Fruit fly (Drosophila melanogaster) Kc167 (cell line): ENCODE measurements around the gene btd.

Source experiments
- Myc ChIP-seq: fragments of >200 bp; optimal IDR thresholded peaks from 2 replicates; lab custom pipeline; 2017; ENCODE audit warnings: missing external identifiers
- Sin3A ChIP-seq: fragments of >200 bp; optimal IDR thresholded peaks from 2 replicates; lab custom pipeline; 2018; ENCODE audit warnings: missing external identifiers
- h ChIP-seq: fragments of >200 bp; optimal IDR thresholded peaks from 3 replicates; lab custom pipeline; 2018; ENCODE audit warnings: missing external identifiers
- insv ChIP-seq: fragments of >200 bp; optimal IDR thresholded peaks from 3 replicates; lab custom pipeline; 2018; ENCODE audit warnings: missing external identifiers
- psq ChIP-seq: fragments of >200 bp; optimal IDR thresholded peaks from 2 replicates; lab custom pipeline; 2017; ENCODE audit warnings: missing external identifiers
- ttk ChIP-seq: sonication (Bioruptor generic); optimal IDR thresholded peaks from 2 replicates; lab custom pipeline; 2017; ENCODE audit warnings: missing external identifiers

dm6 chrX:9652006-9652405, 42.0 kb upstream of the btd start:
- no peak for TF ChIP-seq ttk
- TF ChIP-seq h (lab: Kevin White, UChicago), result no peak
- no peak for TF ChIP-seq psq (lab: Kevin White, UChicago)
- no peak for TF ChIP-seq insv (lab: Kevin White, UChicago)
- no peak for TF ChIP-seq Myc
- TF ChIP-seq Sin3A (lab: Kevin White, UChicago), result no peak
